Worm (Caenorhabditis elegans) whole organism, mixed stage, embryonic: ENCODE measurements around the gene srz-24.

Source experiments
- blmp-1 ChIP-seq: fragments of 150-350 bp; optimal IDR thresholded peaks from 2 replicates; lab custom pipeline; 2014; ENCODE audit warnings: missing biosample characterization, missing genetic modification characterization
- ceh-39 ChIP-seq: fragments of 150-350 bp; optimal IDR thresholded peaks from 2 replicates; lab custom pipeline; 2014; ENCODE audit warnings: missing biosample characterization, missing genetic modification characterization
- drap-1 ChIP-seq: fragments of 200-800 bp; sonication (Bioruptor generic); optimal IDR thresholded peaks from 3 replicates; lab custom pipeline; 2018; ENCODE audit warnings: mild to moderate bottlenecking, missing genetic modification characterization, missing compliant biosample characterization
- mep-1 ChIP-seq: fragments of 150-350 bp; optimal IDR thresholded peaks from 2 replicates; lab custom pipeline; 2017; ENCODE audit warnings: missing biosample characterization, missing genetic modification reagents, missing genetic modification characterization, inconsistent platforms
- nhr-28 ChIP-seq: fragments of 150-350 bp; optimal IDR thresholded peaks from 2 replicates; lab custom pipeline; 2014; ENCODE audit warnings: missing biosample characterization, missing genetic modification characterization
- nhr-76 ChIP-seq: sonication (generic microtip); optimal IDR thresholded peaks from 2 replicates; lab custom pipeline; 2017; ENCODE audit warnings: missing biosample characterization, missing genetic modification characterization
- unc-62 ChIP-seq: fragments of 150-350 bp; optimal IDR thresholded peaks from 2 replicates; lab custom pipeline; 2014; ENCODE audit warnings: missing biosample characterization, missing genetic modification reagents, missing genetic modification characterization

DNA sequence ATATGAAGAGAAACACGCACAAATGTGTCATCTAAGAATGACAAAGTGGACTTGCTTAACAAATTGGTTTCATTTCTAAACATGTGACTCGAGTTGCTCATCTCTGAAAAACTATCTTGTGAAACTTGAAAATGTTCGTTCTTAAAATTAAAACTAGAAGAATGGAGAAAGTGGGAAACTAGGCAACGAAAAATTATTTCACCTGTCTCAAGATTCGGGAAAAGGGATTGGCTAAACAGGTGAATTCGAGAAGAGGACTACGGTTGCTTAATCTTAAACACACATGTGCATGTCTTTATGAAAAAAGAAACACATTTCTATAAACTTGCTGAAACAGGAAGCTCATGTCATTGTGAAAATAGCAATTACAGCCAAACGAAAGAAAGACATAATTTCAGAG is at the start of gene srz-24:
- TF ChIP-seq nhr-76, result no peak
- no peak for TF ChIP-seq unc-62 (GFP tag; lab: Kevin White, UChicago)
- no peak for TF ChIP-seq ceh-39 (tag; lab: Kevin White, UChicago)
- no peak for TF ChIP-seq drap-1
- no peak for TF ChIP-seq nhr-28 (tag; lab: Kevin White, UChicago)
- TF ChIP-seq blmp-1 (tag; lab: Kevin White, UChicago), result no peak
- no peak for TF ChIP-seq mep-1 (tag; lab: Kevin White, UChicago)
